Fruit fly (Drosophila melanogaster) whole organism, adult: ENCODE results near the gene CG14860.
A peak's percentile ranks its signal among the peaks of the same experiment; 100 is the strongest.

Experiments used
- CG11617 ChIP-seq: fragments of 200-800 bp; sonication (Bioruptor generic); optimal IDR thresholded peaks from 2 replicates; lab custom pipeline; 2017; ENCODE audit warnings: mild to moderate bottlenecking, missing biosample characterization, missing genetic modification reagents, missing genetic modification characterization
- CG12768 ChIP-seq: fragments of 200-800 bp; sonication (Bioruptor generic); optimal IDR thresholded peaks from 2 replicates; lab custom pipeline; 2017; ENCODE audit warnings: missing biosample characterization, missing genetic modification characterization, mild to moderate bottlenecking, moderate library complexity, missing genetic modification reagents
- CG14711 ChIP-seq: fragments of 200-800 bp; sonication (Bioruptor generic); optimal IDR thresholded peaks from 2 replicates; lab custom pipeline; 2018; ENCODE audit warnings: missing biosample characterization, mild to moderate bottlenecking, missing genetic modification characterization, moderate library complexity
- CG1620 ChIP-seq: fragments of 200-800 bp; sonication (Bioruptor generic); optimal IDR thresholded peaks from 2 replicates; lab custom pipeline; 2016; ENCODE audit warnings: missing biosample characterization, missing genetic modification characterization
- CG33017 ChIP-seq: fragments of 200-800 bp; sonication (Bioruptor generic); optimal IDR thresholded peaks from 2 replicates; lab custom pipeline; 2018; ENCODE audit warnings: missing biosample characterization, mild to moderate bottlenecking, missing genetic modification characterization, moderate library complexity
- CG5204 ChIP-seq: fragments of 200-800 bp; sonication (Bioruptor generic); optimal IDR thresholded peaks from 2 replicates; lab custom pipeline; 2016; ENCODE audit warnings: missing biosample characterization, missing genetic modification characterization
- CG7045 ChIP-seq: fragments of 200-800 bp; sonication (Bioruptor generic); optimal IDR thresholded peaks from 2 replicates; lab custom pipeline; 2017; ENCODE audit warnings: missing biosample characterization, mild to moderate bottlenecking, missing genetic modification characterization
- CG7101 ChIP-seq: fragments of 200-800 bp; sonication (Bioruptor generic); optimal IDR thresholded peaks from 2 replicates; lab custom pipeline; 2018; ENCODE audit warnings: missing biosample characterization, mild to moderate bottlenecking, missing genetic modification characterization, moderate library complexity
- Clk ChIP-seq: fragments of 200-800 bp; sonication (Bioruptor generic); optimal IDR thresholded peaks from 2 replicates; lab custom pipeline; 2017; ENCODE audit warnings: missing biosample characterization, missing genetic modification characterization
- Crg-1 ChIP-seq: fragments of 200-800 bp; sonication (Bioruptor generic); optimal IDR thresholded peaks from 2 replicates; lab custom pipeline; 2016; ENCODE audit warnings: missing biosample characterization, missing genetic modification characterization
- Hr96 ChIP-seq: fragments of 200-800 bp; sonication (Bioruptor generic); optimal IDR thresholded peaks from 2 replicates; lab custom pipeline; 2016; ENCODE audit warnings: missing biosample characterization, missing genetic modification characterization
- Mnt ChIP-seq: fragments of 200-800 bp; sonication (Bioruptor generic); optimal IDR thresholded peaks from 2 replicates; lab custom pipeline; 2016; ENCODE audit warnings: missing biosample characterization, mild to moderate bottlenecking, missing genetic modification characterization
- bab1 ChIP-seq: fragments of 200-800 bp; sonication (Bioruptor generic); optimal IDR thresholded peaks from 3 replicates; lab custom pipeline; 2019; ENCODE audit warnings: missing biosample characterization, mild to moderate bottlenecking, missing genetic modification characterization, moderate library complexity
- cic ChIP-seq: fragments of 200-800 bp; sonication (Bioruptor generic); optimal IDR thresholded peaks from 2 replicates; lab custom pipeline; 2017; ENCODE audit warnings: missing biosample characterization, mild to moderate bottlenecking, missing genetic modification characterization, moderate library complexity
- cnc ChIP-seq, 2 experiments: fragments of >200 bp; optimal IDR thresholded peaks; 2 replicates each; lab custom pipeline; 2017
- kay ChIP-seq: fragments of 200-800 bp; sonication (Bioruptor generic); peaks from one replicate; lab custom pipeline; 2016; ENCODE audit warnings: missing biosample characterization, missing genetic modification characterization, borderline replicate concordance
- ovo ChIP-seq: fragments of 200-800 bp; sonication (Bioruptor generic); optimal IDR thresholded peaks from 2 replicates; lab custom pipeline; 2016; ENCODE audit warnings: missing biosample characterization, missing genetic modification characterization
- pad ChIP-seq: fragments of 200-800 bp; sonication (Bioruptor generic); optimal IDR thresholded peaks from 3 replicates; lab custom pipeline; 2017; ENCODE audit warnings: missing biosample characterization, missing genetic modification characterization, mild to moderate bottlenecking, moderate library complexity, missing genetic modification reagents
- tj ChIP-seq: fragments of 200-800 bp; sonication (Bioruptor generic); optimal IDR thresholded peaks from 3 replicates; lab custom pipeline; 2017; ENCODE audit warnings: missing biosample characterization, mild to moderate bottlenecking, missing genetic modification characterization, moderate library complexity
- toe ChIP-seq: fragments of 200-800 bp; sonication (Bioruptor generic); optimal IDR thresholded peaks from 2 replicates; lab custom pipeline; 2016; ENCODE audit warnings: missing biosample characterization, missing genetic modification characterization

Gene CG14860

DNA sequence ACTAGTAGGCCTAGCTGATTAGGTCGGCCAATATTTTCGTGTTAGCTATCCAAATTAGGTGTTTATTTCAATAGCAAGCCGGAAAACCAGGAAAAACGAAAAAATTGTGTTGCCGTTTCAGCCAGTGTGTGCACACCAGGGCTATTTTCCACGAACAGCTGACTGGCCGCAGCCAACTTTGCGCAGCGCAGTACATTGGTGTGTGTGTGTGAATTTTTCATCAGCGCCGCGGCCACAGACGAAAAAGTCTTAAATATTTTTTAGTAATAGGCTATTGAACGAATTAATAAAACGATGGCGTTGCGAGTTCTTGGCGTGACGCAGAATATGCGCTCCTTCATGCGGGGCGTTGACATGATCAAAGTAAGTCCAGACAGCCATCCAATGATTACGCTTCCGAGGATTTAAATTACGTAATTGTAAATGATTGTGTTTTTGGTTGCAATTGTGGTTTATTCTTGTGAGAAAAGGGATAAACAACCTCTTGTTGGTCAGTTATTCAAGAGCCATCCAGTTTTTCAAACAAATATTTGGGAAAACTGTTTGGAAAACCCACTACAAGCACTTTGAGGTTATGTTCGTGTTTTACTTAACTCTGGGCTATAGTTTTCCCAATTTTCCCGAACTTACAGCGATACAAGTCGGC lies 4.4 kb upstream of the CG14860 start, which contains the start of the genes CycC and UQCR-C1:
Gene CycC, minus strand, starts transcription at position 142 of the 646 bp plus-strand sequence.
Gene UQCR-C1, plus strand, starts transcription at position 168 of the 646 bp plus-strand sequence.
- TF ChIP-seq tj (GFP tag; lab: Kevin White, UChicago), result no peak
- TF ChIP-seq CG14711 (tag; lab: Kevin White, UChicago), result no peak
- no peak for TF ChIP-seq Hr96
- peak; percentile 70 for TF ChIP-seq bab1 (GFP tag; lab: Kevin White, UChicago)
- TF ChIP-seq cic (GFP tag; lab: Kevin White, UChicago), result no peak
- TF ChIP-seq CG7101, result peak; percentile 19

DNA sequence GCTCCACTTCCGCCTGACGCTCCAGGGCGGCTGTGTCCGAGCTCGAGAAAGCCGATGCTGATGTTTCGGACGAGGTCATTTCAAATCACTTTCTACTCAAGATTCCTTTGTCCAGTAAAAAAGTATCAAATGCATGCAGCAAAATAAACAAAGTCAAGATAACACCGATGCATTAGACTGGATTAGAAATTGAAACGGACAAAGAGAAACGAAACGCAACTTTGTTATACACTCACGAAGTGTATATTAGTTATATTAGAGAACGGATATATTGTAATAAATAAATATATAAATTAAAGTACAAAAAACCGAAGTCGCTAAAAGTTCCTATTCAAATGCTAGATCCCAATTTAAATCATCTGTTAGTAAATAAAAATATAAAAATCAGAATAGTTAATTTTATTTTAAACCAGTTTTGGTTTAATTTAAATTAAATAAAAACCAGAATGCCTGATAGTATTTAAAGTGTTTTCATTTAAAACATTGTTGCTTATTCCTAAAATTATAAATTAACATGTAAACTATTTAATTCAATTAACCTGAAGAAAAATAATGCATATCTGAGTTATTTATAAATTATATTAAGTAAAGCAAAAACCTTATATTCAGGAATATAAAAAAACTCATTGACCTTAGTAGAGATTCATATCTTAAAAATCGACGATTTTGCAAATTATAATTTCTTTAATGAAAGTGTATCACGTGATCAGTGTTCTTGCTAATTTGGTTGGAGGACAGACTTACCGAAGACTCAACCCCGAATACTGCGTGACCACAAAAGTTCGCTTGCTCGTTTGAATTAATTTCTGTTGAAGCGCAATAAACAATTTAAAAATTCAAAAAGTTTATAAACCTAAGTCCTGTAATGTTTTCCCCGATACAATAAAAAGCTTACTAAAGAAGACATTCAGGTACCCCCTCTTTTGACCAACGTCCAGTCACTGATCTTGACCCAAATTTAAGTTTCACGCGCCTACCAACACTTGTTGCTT lies 497 bp upstream of the CG14860 start, which contains the start of gene Dph2:
Gene Dph2, minus strand, starts transcription at position 164 of the 992 bp plus-strand sequence.
- TF ChIP-seq CG7101 (peak; percentile 89), CG1620 (peak; percentile 42), CG11617 (GFP tag; lab: Kevin White, UChicago) (peak; percentile 53), CG7045 (GFP tag; lab: Kevin White, UChicago) (peak; percentile 71), cnc (optimal IDR thresholded peaks at IDR 0.05; lab: Kevin White, UChicago) (no peak), bab1 (GFP tag; lab: Kevin White, UChicago) (peak; percentile 40), CG33017 (peak; percentile 88), CG14711 (tag; lab: Kevin White, UChicago) (peak; percentile 81), toe (GFP tag; lab: Kevin White, UChicago) (no peak), Mnt (peak; percentile 46), Crg-1 (GFP tag; lab: Kevin White, UChicago) (no peak), tj (GFP tag; lab: Kevin White, UChicago) (peak; percentile 82), Clk (GFP tag; lab: Kevin White, UChicago) (no peak)

DNA sequence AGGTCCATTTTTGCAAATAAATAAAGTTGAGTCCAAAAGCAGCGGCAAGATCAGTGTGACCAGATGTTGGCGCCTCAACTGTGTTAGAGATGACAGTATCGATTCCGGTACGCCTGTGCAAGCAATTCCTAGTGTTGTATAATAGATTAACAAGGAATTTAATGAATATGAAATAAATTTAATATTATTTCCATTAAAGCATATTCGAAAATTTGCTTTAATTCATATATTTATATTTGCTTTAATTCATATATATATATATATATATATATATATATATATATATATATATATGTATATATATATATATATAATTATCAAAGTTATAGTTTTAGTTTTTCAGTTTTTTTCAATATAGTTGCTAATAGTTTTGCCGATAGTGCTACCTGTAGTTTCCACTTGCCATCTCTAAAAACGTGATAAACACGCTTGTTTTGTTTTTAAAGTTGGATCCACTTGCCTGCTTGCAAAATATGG lies 3.7 kb downstream of the CG14860 start, which contains the start of the genes Nup93-2 and CG3817:
Gene Nup93-2, minus strand, starts transcription at position 93 of the 477 bp plus-strand sequence.
Gene CG3817, plus strand, starts transcription at position 460 of the 477 bp plus-strand sequence.
- TF ChIP-seq toe (GFP tag; lab: Kevin White, UChicago) (no peak), Mnt (peak; percentile 79), kay (no peak), ovo (GFP tag; lab: Kevin White, UChicago) (peak; percentile 63), CG14711 (tag; lab: Kevin White, UChicago) (peak; percentile 59), CG7045 (GFP tag; lab: Kevin White, UChicago) (peak; percentile 66), Hr96 (no peak), cnc (optimal IDR thresholded peaks at IDR 0.05; lab: Kevin White, UChicago) (no peak), CG1620 (peak; percentile 54), CG12768 (peak; percentile 37), Clk (GFP tag; lab: Kevin White, UChicago) (no peak), cic (GFP tag; lab: Kevin White, UChicago) (peak; percentile 23), Crg-1 (GFP tag; lab: Kevin White, UChicago) (peak; percentile 5), pad (GFP tag; lab: Kevin White, UChicago) (no peak), CG7101 (peak; percentile 86), bab1 (GFP tag; lab: Kevin White, UChicago) (no peak), CG11617 (GFP tag; lab: Kevin White, UChicago) (no peak), CG33017 (peak; percentile 74), tj (GFP tag; lab: Kevin White, UChicago) (no peak), CG5204 (GFP tag; lab: Kevin White, UChicago) (no peak)

DNA sequence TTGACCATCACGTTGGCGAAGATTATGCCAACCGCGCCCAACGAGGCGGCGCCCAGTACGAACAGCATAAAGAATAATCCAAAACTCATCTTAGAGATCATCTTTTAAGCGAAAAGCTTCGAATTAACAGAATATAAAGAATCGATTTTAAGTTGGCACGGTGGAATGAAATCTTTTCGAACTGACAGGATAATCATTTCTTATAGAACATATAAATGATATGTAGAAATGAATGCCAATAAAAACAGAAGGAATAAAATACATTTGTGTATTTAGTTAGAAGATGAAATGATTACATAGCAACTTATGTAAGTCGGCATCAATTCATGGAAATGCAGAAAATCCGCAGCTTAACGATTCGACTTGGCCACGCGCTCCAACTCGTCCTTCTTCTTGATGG lies 5.6 kb downstream of the CG14860 start, which contains the start of gene VhaPPA1-2:
Gene VhaPPA1-2, minus strand, starts transcription at position 101 of the 400 bp plus-strand sequence.
- TF ChIP-seq Clk (GFP tag; lab: Kevin White, UChicago), result no peak
- TF ChIP-seq cic (GFP tag; lab: Kevin White, UChicago), result no peak
- no peak for TF ChIP-seq Mnt
- TF ChIP-seq tj (GFP tag; lab: Kevin White, UChicago), result no peak
- no peak for TF ChIP-seq Hr96

DNA sequence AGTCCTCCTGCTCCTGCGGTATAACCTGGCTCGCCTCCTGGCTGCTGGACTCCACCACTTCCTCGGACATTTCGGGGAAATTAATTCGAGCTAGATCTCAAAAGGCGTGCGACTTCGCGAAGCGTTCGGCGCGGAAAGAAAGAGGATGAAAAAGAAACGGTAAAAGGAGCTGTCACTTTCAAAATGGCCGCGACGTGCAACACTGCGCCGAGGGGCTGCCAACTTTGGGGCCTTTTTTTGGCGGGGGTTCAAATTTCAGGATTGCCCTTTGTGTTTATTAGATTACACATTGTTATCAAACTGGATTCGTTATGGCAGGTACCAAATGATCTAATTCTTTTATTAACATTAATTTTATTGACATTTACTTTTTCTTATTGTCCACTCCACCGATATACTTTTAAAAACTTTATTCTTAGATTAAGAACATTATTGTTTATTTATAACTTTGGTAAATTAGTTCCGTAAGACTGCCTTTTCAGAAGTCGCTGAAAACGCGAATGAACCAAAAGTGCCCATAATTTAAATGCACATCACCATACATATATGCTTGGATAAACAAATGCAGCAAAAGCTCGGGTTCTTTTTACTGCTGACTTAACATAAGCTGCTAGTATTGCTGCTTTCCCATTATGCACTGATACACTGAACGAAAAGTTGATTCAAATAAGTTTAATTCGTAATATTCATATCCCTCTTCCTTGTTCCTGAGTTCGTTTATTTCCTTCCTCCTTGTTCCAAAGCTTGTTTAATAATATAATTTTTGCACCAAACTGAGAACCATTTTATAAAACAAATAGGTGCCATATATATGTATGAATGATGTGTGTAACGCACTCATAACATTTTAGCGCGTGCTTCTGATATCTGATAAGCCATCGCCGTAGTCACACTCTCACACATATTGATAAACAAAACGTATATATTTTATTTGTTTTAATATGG lies 7.1 kb downstream of the CG14860 start, which contains the start of gene RpS5b:
Gene RpS5b, minus strand, starts transcription at position 156 of the 945 bp plus-strand sequence.
- TF ChIP-seq Crg-1 (GFP tag; lab: Kevin White, UChicago) (no peak), cic (GFP tag; lab: Kevin White, UChicago) (no peak), CG33017 (no peak), CG7101 (peak; percentile 28), Mnt (peak; percentile 18), ovo (GFP tag; lab: Kevin White, UChicago) (peak; percentile 81), CG1620 (no peak), tj (GFP tag; lab: Kevin White, UChicago) (peak; percentile 99), Clk (GFP tag; lab: Kevin White, UChicago) (no peak), bab1 (GFP tag; lab: Kevin White, UChicago) (peak; percentile 73), CG7045 (GFP tag; lab: Kevin White, UChicago) (no peak), CG11617 (GFP tag; lab: Kevin White, UChicago) (peak; percentile 10), pad (GFP tag; lab: Kevin White, UChicago) (peak; percentile 40), CG14711 (tag; lab: Kevin White, UChicago) (peak; percentile 82)
